Worm (Caenorhabditis elegans): ENCODE data around the gene dop-4.

dop-4 gene

DNA sequence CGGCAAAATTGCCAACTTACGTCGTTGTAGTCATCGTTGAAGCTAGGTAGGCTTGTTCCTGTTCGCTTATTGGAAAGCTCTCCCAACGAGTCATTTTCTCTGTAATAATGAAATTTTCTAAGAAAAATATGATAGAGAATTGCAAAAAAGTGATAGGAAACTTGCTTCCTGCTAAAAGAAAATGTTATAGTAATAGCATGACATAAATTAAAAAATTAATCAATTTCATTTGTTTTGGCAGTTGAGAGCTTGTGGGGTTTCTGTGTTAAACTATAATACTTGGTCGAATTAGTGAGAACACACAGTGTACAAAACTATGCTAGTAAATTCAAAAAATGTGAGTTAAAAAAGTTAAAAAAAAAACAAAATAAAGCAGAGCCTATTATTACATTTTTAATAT lies 34.8 kb downstream of the dop-4 start, which contains the start of gene F21E9.2:
Gene F21E9.2, minus strand, starts transcription at position 101 of the 400 bp plus-strand sequence.
- TF ChIP-seq fkh-8 (tag; optimal IDR thresholded peaks at IDR 0.05) (no peak), efl-3 (GFP tag; optimal IDR thresholded peaks at IDR 0.05) (no peak), zip-4 (GFP tag; optimal IDR thresholded peaks at IDR 0.05) (no peak), ama-1 (optimal IDR thresholded peaks at IDR 0.05) (no peak), nhr-28 (tag; optimal IDR thresholded peaks at IDR 0.05) (no peak), nhr-12 (tag; optimal IDR thresholded peaks at IDR 0.05) (no peak), sptf-1 (tag; optimal IDR thresholded peaks at IDR 0.05) (no peak), mep-1 (tag; optimal IDR thresholded peaks at IDR 0.05) (no peak), tbx-2 (tag; optimal IDR thresholded peaks at IDR 0.05) (no peak), F16B12.6 (tag; optimal IDR thresholded peaks at IDR 0.05) (no peak), nhr-77 (tag; optimal IDR thresholded peaks at IDR 0.05) (no peak), unc-62 (GFP tag; optimal IDR thresholded peaks at IDR 0.05) (no peak), ztf-4 (tag; optimal IDR thresholded peaks at IDR 0.05) (no peak), swsn-7 (tag; optimal IDR thresholded peaks at IDR 0.05) (no peak), Y116A8C.19 (tag; optimal IDR thresholded peaks at IDR 0.05; ENCODE audit: borderline replicate concordance) (no peak), sup-37 (GFP tag; optimal IDR thresholded peaks at IDR 0.05) (no peak), snpc-4 (tag; optimal IDR thresholded peaks at IDR 0.05) (no peak), efl-1 (optimal IDR thresholded peaks at IDR 0.05) (no peak), efl-1 (GFP tag; optimal IDR thresholded peaks at IDR 0.05 in 1 of 2) (no peak), lin-13 (GFP tag; optimal IDR thresholded peaks at IDR 0.05) (no peak), nhr-11 (tag; optimal IDR thresholded peaks at IDR 0.05) (no peak)

- TF ChIP-seq lir-3 (tag; optimal IDR thresholded peaks at IDR 0.05; ENCODE audit: poor library complexity) (no peak), lin-35 (GFP tag; optimal IDR thresholded peaks at IDR 0.05) (peak in 1 of 2 experiments; percentile 56), egl-27 (tag; optimal IDR thresholded peaks at IDR 0.05) (no peak), nhr-20 (tag; optimal IDR thresholded peaks at IDR 0.05) (peak; percentile 25), nhr-71 (tag; optimal IDR thresholded peaks at IDR 0.05) (peak; percentile 31), elt-2 (tag; optimal IDR thresholded peaks at IDR 0.05) (peak; percentile 87), nhr-90 (tag; optimal IDR thresholded peaks at IDR 0.05; ENCODE audit: poor library complexity) (peak; percentile 19), nhr-28 (tag; optimal IDR thresholded peaks at IDR 0.05) (no peak)
Observed at ce11 chrX:1337009-1337408, 42.0 kb downstream of the dop-4 start, which contains the start of gene ttr-37. Gene ttr-37, minus strand, starts transcription at chrX:1337175.

- TF ChIP-seq elt-2 (tag; optimal IDR thresholded peaks at IDR 0.05) (peak; percentile 29), unc-30 (tag; optimal IDR thresholded peaks at IDR 0.05) (no peak), lir-3 (tag; optimal IDR thresholded peaks at IDR 0.05; ENCODE audit: poor library complexity) (no peak), nhr-19 (GFP tag; conservative IDR thresholded peaks at IDR 0.05) (no peak), snu-23 (GFP tag; optimal IDR thresholded peaks at IDR 0.05) (no peak)
Observed at ce11 chrX:1337834-1338233, 42.8 kb downstream of the dop-4 start.

DNA sequence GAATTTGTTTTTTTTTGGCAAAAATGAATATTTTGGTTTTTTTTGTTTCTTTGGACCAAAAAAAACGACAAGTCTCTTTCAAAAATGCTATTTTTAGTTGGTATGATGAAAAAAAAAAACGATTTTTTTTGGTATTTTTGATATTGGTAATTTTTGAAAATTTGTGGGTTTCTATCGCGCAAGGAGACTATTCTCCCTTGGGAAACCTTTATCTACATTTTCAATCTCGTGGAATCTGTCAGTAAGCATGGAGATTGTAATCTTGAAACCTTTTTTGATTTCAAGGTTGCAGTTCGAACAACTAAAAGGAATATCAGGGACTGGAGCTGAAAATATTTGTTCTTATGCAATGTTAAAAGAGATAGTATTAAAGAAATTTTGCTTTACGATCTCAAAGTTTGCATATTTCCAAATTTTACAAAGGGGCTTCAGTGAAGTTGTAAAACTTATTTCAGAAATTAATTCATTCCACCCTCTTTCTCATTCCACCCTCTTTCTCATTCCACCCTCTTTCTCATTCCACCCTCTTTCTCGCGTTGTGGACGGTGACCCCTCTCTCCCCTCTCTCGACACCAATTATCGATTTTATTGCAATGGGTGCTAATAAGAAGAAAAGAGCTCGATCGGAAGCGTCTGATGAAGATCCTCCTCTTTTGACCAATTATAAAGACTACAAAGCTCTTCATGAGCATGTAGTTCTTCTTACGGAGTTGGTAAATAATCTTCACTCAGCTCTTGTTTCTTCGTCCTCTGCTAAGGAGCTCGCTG lies 44.0 kb downstream of the dop-4 start:
- TF ChIP-seq blmp-1 (tag; optimal IDR thresholded peaks at IDR 0.05) (no peak), C16A3.4 (tag; optimal IDR thresholded peaks at IDR 0.05) (peak; percentile 19), nhr-19 (GFP tag; conservative IDR thresholded peaks at IDR 0.05) (no peak), nhr-71 (tag; optimal IDR thresholded peaks at IDR 0.05) (peak; percentile 13), fkh-4 (tag; optimal IDR thresholded peaks at IDR 0.05; ENCODE audit: borderline replicate concordance) (no peak), xbp-1 (tag; optimal IDR thresholded peaks at IDR 0.05) (no peak), skn-1 (tag; optimal IDR thresholded peaks at IDR 0.05) (peak; percentile 61), egl-13 (tag; optimal IDR thresholded peaks at IDR 0.05) (no peak), nhr-84 (tag; optimal IDR thresholded peaks at IDR 0.05) (no peak), ztf-11 (tag; optimal IDR thresholded peaks at IDR 0.05) (no peak), mep-1 (tag; optimal IDR thresholded peaks at IDR 0.05) (peak; percentile 20), nhr-237 (tag; optimal IDR thresholded peaks at IDR 0.05) (no peak), lin-13 (GFP tag; optimal IDR thresholded peaks at IDR 0.05) (no peak), ceh-90 (tag; optimal IDR thresholded peaks at IDR 0.05) (no peak), unc-86 (tag; optimal IDR thresholded peaks at IDR 0.05) (no peak), snu-23 (GFP tag; optimal IDR thresholded peaks at IDR 0.05) (peak; percentile 67), mab-9 (GFP tag; IDR thresholded peaks at IDR 0.05) (no peak), nhr-28 (tag; optimal IDR thresholded peaks at IDR 0.05) (no peak), sup-37 (GFP tag; optimal IDR thresholded peaks at IDR 0.05) (no peak), alr-1 (tag; optimal IDR thresholded peaks at IDR 0.05; ENCODE audit: borderline replicate concordance) (no peak), lin-15B (tag; optimal IDR thresholded peaks at IDR 0.05) (no peak), hlh-17 (GFP tag; optimal IDR thresholded peaks at IDR 0.05; ENCODE audit: borderline replicate concordance) (no peak), pqm-1 (tag; optimal IDR thresholded peaks at IDR 0.05) (no peak), swsn-7 (tag; optimal IDR thresholded peaks at IDR 0.05) (no peak)
